Worm (Caenorhabditis elegans) whole organism, L1 larva: ENCODE data around the gene nhl-2.

Experiments used
- C04F5.9 ChIP-seq: sonication (generic microtip); optimal IDR thresholded peaks from 2 replicates; lab custom pipeline; 2016; ENCODE audit warnings: missing genetic modification characterization, missing compliant biosample characterization
- F16B12.6 ChIP-seq: fragments of 150-350 bp; optimal IDR thresholded peaks from 2 replicates; lab custom pipeline; 2014; ENCODE audit warnings: missing biosample characterization, missing genetic modification characterization
- Y116A8C.19 ChIP-seq: sonication (generic microtip); optimal IDR thresholded peaks from 2 replicates; lab custom pipeline; 2016; ENCODE audit warnings: missing compliant biosample characterization, missing genetic modification characterization, borderline replicate concordance
- aha-1 ChIP-seq: fragments of 150-350 bp; optimal IDR thresholded peaks from 2 replicates; lab custom pipeline; 2014; ENCODE audit warnings: missing biosample characterization, missing genetic modification characterization
- alr-1 ChIP-seq: fragments of 200-800 bp; sonication (Bioruptor generic); optimal IDR thresholded peaks from 2 replicates; lab custom pipeline; 2018; ENCODE audit warnings: borderline replicate concordance, mild to moderate bottlenecking, missing genetic modification characterization, missing compliant biosample characterization
- blmp-1 ChIP-seq: fragments of 150-350 bp; optimal IDR thresholded peaks from 2 replicates; lab custom pipeline; 2014; ENCODE audit warnings: missing biosample characterization, missing genetic modification characterization
- ceh-63 ChIP-seq: fragments of 200-800 bp; sonication (Bioruptor generic); optimal IDR thresholded peaks from 2 replicates; lab custom pipeline; 2018; ENCODE audit warnings: mild to moderate bottlenecking, missing genetic modification characterization, missing compliant biosample characterization
- ceh-8 ChIP-seq: fragments of 200-800 bp; sonication (Bioruptor generic); optimal IDR thresholded peaks from 2 replicates; lab custom pipeline; 2018; ENCODE audit warnings: mild to moderate bottlenecking, missing genetic modification characterization, moderate library complexity, missing compliant biosample characterization
- ceh-82 ChIP-seq, 3 experiments: fragments of 150-350 bp in 1 of 3; sonication (generic microtip) in 2 of 3; optimal IDR thresholded peaks; 2 replicates each; lab custom pipeline; 2014 to 2017; ENCODE audit warnings: missing biosample characterization in 3 of 3, missing genetic modification characterization in 3 of 3
- ces-1 ChIP-seq: fragments of 150-350 bp; optimal IDR thresholded peaks from 2 replicates; lab custom pipeline; 2014; ENCODE audit warnings: missing biosample characterization, missing genetic modification reagents, missing genetic modification characterization
- dpl-1 ChIP-seq, 3 experiments: fragments of 150-350 bp in 2 of 3; sonication (generic microtip) in 1 of 3; optimal IDR thresholded peaks; 2 replicates each; lab custom pipeline; 2014 to 2017; ENCODE audit warnings: missing biosample characterization in 3 of 3, missing genetic modification characterization in 3 of 3, missing genetic modification reagents in 3 of 3
- dsc-1 ChIP-seq: sonication (generic microtip); optimal IDR thresholded peaks from 2 replicates; lab custom pipeline; 2016; ENCODE audit warnings: mild to moderate bottlenecking, missing genetic modification characterization, missing compliant biosample characterization
- efl-1 ChIP-seq, 4 experiments: fragments of 150-350 bp; optimal IDR thresholded peaks in 3 of 4; peaks in 1 of 4; 1 replicate in 1 of 4; 2 replicates in 3 of 4; lab custom pipeline; 2014; ENCODE audit warnings: missing biosample characterization in 2 of 4, missing genetic modification characterization in 2 of 4, missing genetic modification reagents in 2 of 4
- egl-13 ChIP-seq: sonication (generic microtip); optimal IDR thresholded peaks from 2 replicates; lab custom pipeline; 2016; ENCODE audit warnings: missing genotype, missing genetic modification reagents, missing genetic modification characterization, missing compliant biosample characterization
- egl-27 ChIP-seq, 2 experiments: fragments of 150-350 bp in 1 of 2; sonication (generic microtip); optimal IDR thresholded peaks; 3 replicates each; lab custom pipeline; 2017 to 2018; ENCODE audit warnings: missing biosample characterization in 2 of 2, missing genetic modification characterization in 2 of 2, missing genetic modification reagents in 2 of 2
- elt-2 ChIP-seq: sonication (generic microtip); optimal IDR thresholded peaks from 2 replicates; lab custom pipeline; 2016; ENCODE audit warnings: missing genetic modification characterization, mild to moderate bottlenecking, inconsistent platforms, missing compliant biosample characterization, missing genetic modification reagents
- fkh-10 ChIP-seq: sonication (generic microtip); optimal IDR thresholded peaks from 2 replicates; lab custom pipeline; 2017; ENCODE audit warnings: missing biosample characterization, missing genetic modification reagents, missing genetic modification characterization
- fkh-4 ChIP-seq: sonication (generic microtip); optimal IDR thresholded peaks from 2 replicates; lab custom pipeline; 2016; ENCODE audit warnings: missing compliant biosample characterization, missing genetic modification characterization, borderline replicate concordance
- fkh-8 ChIP-seq: sonication (generic microtip); optimal IDR thresholded peaks from 2 replicates; lab custom pipeline; 2016; ENCODE audit warnings: mild to moderate bottlenecking, missing genetic modification characterization, missing compliant biosample characterization
- hlh-17 ChIP-seq: fragments of 200-800 bp; sonication (Bioruptor generic); optimal IDR thresholded peaks from 2 replicates; lab custom pipeline; 2018; ENCODE audit warnings: missing genetic modification characterization, mild to moderate bottlenecking, missing compliant biosample characterization, moderate library complexity, borderline replicate concordance
- hlh-4 ChIP-seq: sonication (generic microtip); optimal IDR thresholded peaks from 2 replicates; lab custom pipeline; 2016; ENCODE audit warnings: mild to moderate bottlenecking, missing genetic modification characterization, missing compliant biosample characterization
- hpl-2 ChIP-seq: fragments of 150-350 bp; optimal IDR thresholded peaks from 2 replicates; lab custom pipeline; 2014; ENCODE audit warnings: missing biosample characterization, missing genetic modification reagents, missing genetic modification characterization
- isw-1 ChIP-seq: fragments of 200-800 bp; sonication (Bioruptor generic); IDR thresholded peaks from 2 replicates; pipeline ENCODE4 v1.3.6; 2022; ENCODE audit warnings: missing genetic modification characterization, missing compliant biosample characterization
- jun-1 ChIP-seq: fragments of 150-350 bp; optimal IDR thresholded peaks from 2 replicates; lab custom pipeline; 2014; ENCODE audit warnings: missing biosample characterization, missing genetic modification reagents, missing genetic modification characterization
- lin-13 ChIP-seq: fragments of 150-350 bp; optimal IDR thresholded peaks from 2 replicates; lab custom pipeline; 2014; ENCODE audit warnings: missing biosample characterization, missing genetic modification reagents, missing genetic modification characterization
- lin-14 ChIP-seq: fragments of 200-800 bp; sonication (Bioruptor generic); optimal IDR thresholded peaks from 2 replicates; lab custom pipeline; 2018; ENCODE audit warnings: mild to moderate bottlenecking, missing genetic modification characterization, moderate library complexity, missing compliant biosample characterization
- lin-35 ChIP-seq, 2 experiments: fragments of 150-350 bp; optimal IDR thresholded peaks; 2 replicates each; lab custom pipeline; 2014; ENCODE audit warnings: missing biosample characterization in 2 of 2, missing genetic modification characterization in 2 of 2, missing genetic modification reagents in 2 of 2
- lir-3 ChIP-seq: sonication (generic microtip); optimal IDR thresholded peaks from 2 replicates; lab custom pipeline; 2016; ENCODE audit warnings: mild to moderate bottlenecking, missing genetic modification characterization, moderate library complexity, missing compliant biosample characterization; ENCODE audit not compliant: poor library complexity
- lsy-2 ChIP-seq, 2 experiments: fragments of 150-350 bp; optimal IDR thresholded peaks; 2 replicates each; lab custom pipeline; 2014; ENCODE audit warnings: missing biosample characterization in 2 of 2, missing genetic modification characterization in 2 of 2
- mdl-1 ChIP-seq, 2 experiments: fragments of 150-350 bp; optimal IDR thresholded peaks; 2 replicates each; lab custom pipeline; 2014 to 2017; ENCODE audit warnings: missing biosample characterization in 2 of 2, missing genetic modification characterization in 2 of 2, inconsistent platforms in 1 of 2
- mef-2 ChIP-seq: fragments of 150-350 bp; optimal IDR thresholded peaks from 2 replicates; lab custom pipeline; 2014; ENCODE audit warnings: missing biosample characterization, missing genetic modification characterization
- nhr-12 ChIP-seq: sonication (generic microtip); optimal IDR thresholded peaks from 2 replicates; lab custom pipeline; 2017; ENCODE audit warnings: missing biosample characterization, missing genetic modification characterization
- nhr-19 ChIP-seq: fragments of 200-800 bp; sonication (Bioruptor generic); conservative IDR thresholded peaks from 2 replicates; pipeline ENCODE4 v1.3.6; 2022; ENCODE audit warnings: missing genetic modification characterization, missing compliant biosample characterization
- nhr-237 ChIP-seq: fragments of 150-350 bp; optimal IDR thresholded peaks from 2 replicates; lab custom pipeline; 2014; ENCODE audit warnings: missing biosample characterization, missing genetic modification characterization
- nhr-47 ChIP-seq: sonication (generic microtip); optimal IDR thresholded peaks from 2 replicates; lab custom pipeline; 2016; ENCODE audit warnings: mild to moderate bottlenecking, missing genetic modification characterization, moderate library complexity, missing compliant biosample characterization
- nhr-71 ChIP-seq: sonication (generic microtip); optimal IDR thresholded peaks from 2 replicates; lab custom pipeline; 2016; ENCODE audit warnings: mild to moderate bottlenecking, missing genetic modification characterization, moderate library complexity, missing compliant biosample characterization
- nhr-90 ChIP-seq: sonication (generic microtip); optimal IDR thresholded peaks from 2 replicates; lab custom pipeline; 2016; ENCODE audit warnings: mild to moderate bottlenecking, missing genetic modification characterization, missing compliant biosample characterization; ENCODE audit not compliant: poor library complexity
- pax-3 ChIP-seq: fragments of 200-800 bp; sonication (Bioruptor generic); optimal IDR thresholded peaks from 2 replicates; lab custom pipeline; 2018; ENCODE audit warnings: mild to moderate bottlenecking, missing genetic modification characterization, moderate library complexity, missing compliant biosample characterization
- rnt-1 ChIP-seq: sonication (generic microtip); optimal IDR thresholded peaks from 2 replicates; lab custom pipeline; 2016; ENCODE audit warnings: mild to moderate bottlenecking, missing genetic modification characterization, moderate library complexity, missing compliant biosample characterization
- snpc-4 ChIP-seq: fragments of 150-350 bp; optimal IDR thresholded peaks from 2 replicates; lab custom pipeline; 2014; ENCODE audit warnings: missing biosample characterization, missing genetic modification characterization
- sox-4 ChIP-seq: sonication (generic microtip); optimal IDR thresholded peaks from 2 replicates; lab custom pipeline; 2016; ENCODE audit warnings: missing genetic modification characterization, missing compliant biosample characterization
- tlp-1 ChIP-seq: fragments of 150-350 bp; optimal IDR thresholded peaks from 2 replicates; lab custom pipeline; 2014; ENCODE audit warnings: missing biosample characterization, missing genetic modification characterization
- unc-130 ChIP-seq: fragments of 150-350 bp; optimal IDR thresholded peaks from 2 replicates; lab custom pipeline; 2017; ENCODE audit warnings: missing biosample characterization, missing genetic modification characterization, inconsistent platforms
- unc-30 ChIP-seq: sonication (generic microtip); optimal IDR thresholded peaks from 2 replicates; lab custom pipeline; 2017; ENCODE audit warnings: missing biosample characterization, missing genetic modification characterization
- unc-62 ChIP-seq: fragments of 150-350 bp; optimal IDR thresholded peaks from 2 replicates; lab custom pipeline; 2014; ENCODE audit warnings: missing biosample characterization, missing genetic modification reagents, missing genetic modification characterization
- unc-86 ChIP-seq: sonication (generic microtip); optimal IDR thresholded peaks from 2 replicates; lab custom pipeline; 2016; ENCODE audit warnings: missing genetic modification characterization, missing compliant biosample characterization
- vab-15 ChIP-seq: sonication (generic microtip); optimal IDR thresholded peaks from 2 replicates; lab custom pipeline; 2017; ENCODE audit warnings: missing genotype, mild to moderate bottlenecking, missing genetic modification characterization, missing compliant biosample characterization
- zip-4 ChIP-seq: fragments of 200-800 bp; sonication (Bioruptor generic); optimal IDR thresholded peaks from 2 replicates; lab custom pipeline; 2018; ENCODE audit warnings: mild to moderate bottlenecking, missing genetic modification characterization, moderate library complexity, missing compliant biosample characterization
- ztf-4 ChIP-seq: fragments of 150-350 bp; optimal IDR thresholded peaks from 2 replicates; lab custom pipeline; 2014; ENCODE audit warnings: missing biosample characterization, missing genetic modification characterization

The nhl-2 gene

ce11 chrIII:4850139-4850538 lies 48.7 kb downstream of the nhl-2 start, which contains the start of gene F26A1.1 (continued):
- TF ChIP-seq nhr-19 (GFP tag; lab: Robert Waterston, UW) (no peak), dpl-1 (GFP tag; optimal IDR thresholded peaks at IDR 0.05; lab: Kevin White, UChicago) (peak; percentile 56 to 76 (median 70)), lir-3 (no peak), snpc-4 (tag; lab: Kevin White, UChicago) (no peak), lin-13 (no peak), unc-62 (no peak), nhr-12 (tag; lab: Kevin White, UChicago) (no peak), ces-1 (no peak), zip-4 (GFP tag; lab: Kevin White, UChicago) (no peak), sox-4 (tag; lab: Kevin White, UChicago) (no peak), aha-1 (tag; lab: Kevin White, UChicago) (no peak), hlh-17 (GFP tag; lab: Kevin White, UChicago) (no peak), F16B12.6 (tag; lab: Kevin White, UChicago) (peak; percentile 82), fkh-8 (tag; lab: Kevin White, UChicago) (no peak), tlp-1 (no peak), egl-13 (no peak), lsy-2 (tag; optimal IDR thresholded peaks at IDR 0.05; lab: Kevin White, UChicago) (peak; percentile 50 to 67), nhr-71 (tag; lab: Kevin White, UChicago) (peak; percentile 22), fkh-10 (no peak), nhr-237 (tag; lab: Kevin White, UChicago) (no peak), egl-27 (tag; optimal IDR thresholded peaks at IDR 0.05; lab: Kevin White, UChicago) (no peak), mef-2 (tag; lab: Kevin White, UChicago) (no peak), hlh-4 (tag; lab: Kevin White, UChicago) (no peak), ceh-8 (GFP tag; lab: Kevin White, UChicago) (no peak), jun-1 (tag; lab: Kevin White, UChicago) (no peak), ceh-82 (tag; optimal IDR thresholded peaks at IDR 0.05; lab: Kevin White, UChicago) (peak in 1 of 3 experiments; percentile 6)

DNA sequence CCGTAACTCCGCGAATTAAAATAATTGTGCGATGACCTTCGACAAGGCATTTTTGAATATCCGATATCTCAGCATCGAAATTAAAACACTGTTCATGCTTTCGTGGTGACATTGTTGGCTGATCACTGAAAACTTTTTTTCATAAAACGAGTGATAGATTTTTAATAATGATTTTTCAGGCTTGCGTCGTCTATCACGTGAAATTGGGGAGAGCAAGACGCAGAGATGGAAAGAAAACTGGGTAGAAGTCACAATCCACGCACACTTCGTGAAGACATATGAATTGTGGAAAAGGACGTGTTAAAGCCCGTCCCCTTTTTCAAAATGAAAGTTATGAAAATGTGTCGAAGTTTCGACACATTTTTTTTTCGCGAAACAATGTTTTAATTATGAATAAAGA lies 49.1 kb downstream of the nhl-2 start, which contains the start of gene nonu-1:
nonu-1 (minus strand) TSS at position 169 of the 400 bp plus-strand sequence.
- TF ChIP-seq fkh-8 (tag; lab: Kevin White, UChicago) (peak; percentile 6), alr-1 (tag; lab: Kevin White, UChicago) (peak; percentile 8), fkh-4 (peak; percentile 0), ceh-8 (GFP tag; lab: Kevin White, UChicago) (no peak), blmp-1 (no peak), rnt-1 (tag; lab: Kevin White, UChicago) (peak; percentile 13), efl-1 (optimal IDR thresholded peaks at IDR 0.05; lab: Kevin White, UChicago) (no peak), efl-1 (GFP tag; optimal IDR thresholded peaks at IDR 0.05 in 1 of 2; lab: Kevin White, UChicago) (peak in 1 of 2 experiments; percentile 78), mdl-1 (tag; optimal IDR thresholded peaks at IDR 0.05; lab: Kevin White, UChicago) (peak in 1 of 2 experiments; percentile 12), lin-35 (GFP tag; optimal IDR thresholded peaks at IDR 0.05; lab: Kevin White, UChicago) (peak in 1 of 2 experiments; percentile 21), elt-2 (peak; percentile 9), vab-15 (tag; lab: Kevin White, UChicago) (no peak)

ce11 chrIII:4844327-4844726 lies 54.6 kb downstream of the nhl-2 start, which contains the start of the genes clec-157 and fkh-5:
TSS of gene clec-157 (minus strand) at chrIII:4844427.
TSS of gene fkh-5 (plus strand) at chrIII:4844662.
- no peak for TF ChIP-seq lin-14 (GFP tag; lab: Kevin White, UChicago)
- no peak for TF ChIP-seq Y116A8C.19 (tag; lab: Kevin White, UChicago)
- TF ChIP-seq hlh-17 (GFP tag; lab: Kevin White, UChicago), result no peak
- TF ChIP-seq unc-86, result no peak
- no peak for TF ChIP-seq unc-130 (tag; lab: Kevin White, UChicago)
- no peak for TF ChIP-seq unc-62
- no peak for TF ChIP-seq nhr-47
- no peak for TF ChIP-seq isw-1 (GFP tag; lab: Robert Waterston, UW)
- TF ChIP-seq pax-3 (tag; lab: Kevin White, UChicago), result no peak
- TF ChIP-seq hpl-2 (GFP tag; lab: Kevin White, UChicago), result no peak
- no peak for TF ChIP-seq C04F5.9 (tag; lab: Kevin White, UChicago)
- TF ChIP-seq nhr-90 (tag; lab: Kevin White, UChicago), result no peak
- TF ChIP-seq unc-30 (tag; lab: Kevin White, UChicago), result no peak
- no peak for TF ChIP-seq dsc-1 (tag; lab: Kevin White, UChicago)
- TF ChIP-seq nhr-12 (tag; lab: Kevin White, UChicago), result no peak
- TF ChIP-seq ceh-63 (GFP tag; lab: Kevin White, UChicago), result no peak
- TF ChIP-seq lsy-2 (tag; optimal IDR thresholded peaks at IDR 0.05; lab: Kevin White, UChicago), result no peak
- no peak for TF ChIP-seq vab-15 (tag; lab: Kevin White, UChicago)
- TF ChIP-seq ztf-4 (tag; lab: Kevin White, UChicago), result no peak
- TF ChIP-seq, all 84 proteins: peak for 0
